Worm (Caenorhabditis elegans) whole organism, midembryonic: ENCODE results near the gene T21E8.5.

Experiments used
- cog-1 ChIP-seq: sonication (generic microtip); optimal IDR thresholded peaks from 2 replicates; lab custom pipeline; 2016; ENCODE audit warnings: missing genetic modification characterization, missing compliant biosample characterization
- flt-1 ChIP-seq: fragments of 200-800 bp; sonication (Bioruptor generic); IDR thresholded peaks from 2 replicates; pipeline ENCODE4 v1.3.6; 2022; ENCODE audit warnings: missing genetic modification characterization, missing compliant biosample characterization
- med-1 ChIP-seq: sonication (generic microtip); optimal IDR thresholded peaks from 2 replicates; lab custom pipeline; 2017; ENCODE audit warnings: missing genetic modification characterization, mild to moderate bottlenecking, missing compliant biosample characterization, antibody characterized with exemption, missing genetic modification reagents; ENCODE audit not compliant: insufficient read depth
- ztf-29 ChIP-seq: fragments of 200-800 bp; sonication (Bioruptor generic); IDR thresholded peaks from 2 replicates; pipeline ENCODE4 v1.3.6; 2022; ENCODE audit warnings: missing genetic modification reagents, missing genetic modification characterization, missing compliant biosample characterization

DNA sequence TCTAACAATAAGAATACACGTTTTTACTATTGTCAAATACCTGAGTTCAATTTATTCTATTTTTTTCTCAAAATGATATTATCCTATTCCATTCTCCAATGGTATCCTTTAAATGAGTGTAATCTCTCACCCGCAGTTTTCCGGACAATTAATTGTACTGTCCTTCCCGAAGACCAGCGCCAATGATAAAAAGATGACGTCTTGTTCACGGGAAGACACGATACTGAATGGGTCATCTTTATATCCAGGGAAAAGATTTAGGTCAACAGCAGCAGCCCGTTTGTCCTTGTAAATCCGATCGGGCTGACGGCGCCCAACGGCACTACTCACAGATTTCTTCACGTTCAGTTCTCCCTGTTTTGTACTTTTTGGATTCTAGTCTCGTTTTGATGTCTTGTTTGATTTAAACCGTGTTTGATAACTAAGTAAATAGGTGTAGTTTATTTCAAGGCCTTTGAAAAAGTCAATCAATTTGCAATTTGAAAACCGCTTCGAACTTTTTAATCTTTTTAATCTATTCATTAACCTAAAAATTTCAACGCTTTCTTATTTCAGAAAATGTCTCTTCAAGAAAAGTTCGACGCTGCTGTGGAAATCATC is 16.9 kb downstream of the T21E8.5 start, which contains the start of gene acbp-3:
- no peak for TF ChIP-seq flt-1 (GFP tag; lab: Robert Waterston, UW)
- no peak for TF ChIP-seq ztf-29
- TF ChIP-seq med-1, result no peak
- no peak for TF ChIP-seq cog-1 (tag; lab: Kevin White, UChicago)
